Fruit fly (Drosophila melanogaster) S2 (cell line): ENCODE results near the gene bou.

Source experiments
- CG8478 ChIP-seq: fragments of >200 bp; optimal IDR thresholded peaks from 2 replicates; lab custom pipeline; 2018
- CTCF ChIP-seq, 2 experiments: fragments of >200 bp; optimal IDR thresholded peaks; 2 replicates each; lab custom pipeline; 2018

DNA sequence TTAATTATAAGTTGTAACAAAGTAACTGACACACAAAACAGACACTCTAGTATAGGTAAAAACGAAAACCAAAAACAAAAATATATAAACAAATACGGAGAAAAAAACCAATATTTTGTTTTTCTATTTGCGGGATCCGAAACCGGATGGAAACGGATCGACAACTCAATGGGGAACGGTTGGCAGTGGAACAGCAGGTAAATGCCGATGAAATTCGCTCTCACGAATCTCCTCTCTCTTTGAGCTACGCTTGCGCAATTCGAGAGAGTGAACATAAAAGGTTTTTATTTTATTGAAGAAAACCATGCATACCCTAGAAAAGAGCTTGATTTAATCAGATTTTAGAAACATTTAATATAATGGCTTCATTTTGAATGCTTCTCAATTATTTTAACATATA is 805 bp downstream of the bou start:
- TF ChIP-seq CG8478: no peak
- no peak for TF ChIP-seq CTCF (optimal IDR thresholded peaks at IDR 0.05; lab: Kevin White, UChicago)
